Worm (Caenorhabditis elegans) whole organism, mixed stage, embryonic: ENCODE data around the gene tax-4.

ENCODE experiments used
- nhr-12 ChIP-seq: fragments of 150-350 bp; optimal IDR thresholded peaks from 2 replicates; lab custom pipeline; 2014; ENCODE audit warnings: missing biosample characterization, missing genetic modification characterization
- nhr-28 ChIP-seq: fragments of 150-350 bp; optimal IDR thresholded peaks from 2 replicates; lab custom pipeline; 2014; ENCODE audit warnings: missing biosample characterization, missing genetic modification characterization
- sptf-1 ChIP-seq: sonication (generic microtip); optimal IDR thresholded peaks from 2 replicates; lab custom pipeline; 2017; ENCODE audit warnings: mild to moderate bottlenecking, missing genetic modification characterization, moderate library complexity, missing compliant biosample characterization
- unc-62 ChIP-seq: fragments of 150-350 bp; optimal IDR thresholded peaks from 2 replicates; lab custom pipeline; 2014; ENCODE audit warnings: missing biosample characterization, missing genetic modification reagents, missing genetic modification characterization
- ztf-11 ChIP-seq: fragments of 150-350 bp; optimal IDR thresholded peaks from 2 replicates; lab custom pipeline; 2014; ENCODE audit warnings: missing biosample characterization, missing genetic modification characterization

- TF ChIP-seq ztf-11 (no peak), unc-62 (GFP tag; lab: Kevin White, UChicago) (no peak), nhr-28 (tag; lab: Kevin White, UChicago) (no peak), sptf-1 (no peak), nhr-12 (tag; lab: Kevin White, UChicago) (no peak)
These were observed 47.4 kb downstream of the tax-4 start, which contains the start of gene rnr-1 for ce11 chrIII:9228722-9229121.
